Worm (Caenorhabditis elegans) whole organism, young adult: ENCODE results near the gene dmsr-9.

ENCODE experiments used
- F37B4.10 ChIP-seq: fragments of 200-800 bp; sonication (Bioruptor generic); IDR thresholded peaks from 2 replicates; pipeline ENCODE4 v1.3.6; 2022; ENCODE audit warnings: missing genetic modification characterization, missing compliant biosample characterization
- F39B2.1 ChIP-seq: fragments of 200-800 bp; sonication (Bioruptor generic); IDR thresholded peaks from 2 replicates; pipeline ENCODE4 v1.3.6; 2022; ENCODE audit warnings: missing genetic modification reagents, missing genetic modification characterization, missing compliant biosample characterization
- F52B5.7 ChIP-seq: sonication (generic microtip); optimal IDR thresholded peaks from 2 replicates; lab custom pipeline; 2016; ENCODE audit warnings: mild to moderate bottlenecking, missing genetic modification characterization, missing compliant biosample characterization
- F57C9.4 ChIP-seq: sonication (generic microtip); optimal IDR thresholded peaks from 2 replicates; lab custom pipeline; 2017; ENCODE audit warnings: mild to moderate bottlenecking, missing genetic modification characterization, missing compliant biosample characterization
- Y95B8A.8 ChIP-seq: fragments of 200-800 bp; sonication (Bioruptor generic); IDR thresholded peaks from 2 replicates; pipeline ENCODE4 v1.3.6; 2022; ENCODE audit warnings: missing genetic modification reagents, missing genetic modification characterization, missing compliant biosample characterization
- atf-7 ChIP-seq: sonication (generic microtip); optimal IDR thresholded peaks from 2 replicates; lab custom pipeline; 2017; ENCODE audit warnings: mild to moderate bottlenecking, missing genetic modification characterization, missing compliant biosample characterization
- attf-3 ChIP-seq: fragments of 200-800 bp; sonication (Bioruptor generic); conservative IDR thresholded peaks from 2 replicates; pipeline ENCODE4 v1.3.6; 2022; ENCODE audit warnings: missing genetic modification reagents, missing genetic modification characterization, missing compliant biosample characterization
- bed-2 ChIP-seq: fragments of 200-800 bp; sonication (Bioruptor generic); IDR thresholded peaks from 2 replicates; pipeline ENCODE4 v1.3.6; 2022; ENCODE audit warnings: missing genetic modification reagents, missing genetic modification characterization, missing compliant biosample characterization
- cebp-1 ChIP-seq, 2 experiments: fragments of 200-800 bp in 1 of 2; sonication (Bioruptor generic) in 1 of 2; sonication (generic microtip) in 1 of 2; IDR thresholded peaks in 1 of 2; optimal IDR thresholded peaks in 1 of 2; 2 replicates each; pipeline versions ENCODE4 v1.3.6 to Lab custom; 2017 to 2022; ENCODE audit warnings: missing compliant biosample characterization in 2 of 2, missing genetic modification characterization in 2 of 2, mild to moderate bottlenecking in 1 of 2, missing genetic modification reagents in 1 of 2, moderate library complexity in 1 of 2
- cebp-2 ChIP-seq: fragments of 200-800 bp; sonication (Bioruptor generic); IDR thresholded peaks from 2 replicates; pipeline ENCODE4 v1.3.6; 2022; ENCODE audit warnings: missing genetic modification characterization, missing compliant biosample characterization
- ceh-27 ChIP-seq: fragments of 200-800 bp; sonication (Bioruptor generic); optimal IDR thresholded peaks from 2 replicates; lab custom pipeline; 2018; ENCODE audit warnings: mild to moderate bottlenecking, missing genetic modification characterization, moderate library complexity, missing compliant biosample characterization
- ceh-58 ChIP-seq: fragments of 200-800 bp; sonication (Bioruptor generic); IDR thresholded peaks from 2 replicates; pipeline ENCODE4 v1.3.6; 2022; ENCODE audit warnings: missing genetic modification characterization, missing compliant biosample characterization
- ceh-79 ChIP-seq: sonication (generic microtip); optimal IDR thresholded peaks from 2 replicates; lab custom pipeline; 2017; ENCODE audit warnings: mild to moderate bottlenecking, missing genetic modification characterization, missing compliant biosample characterization
- dpff-1 ChIP-seq: sonication (generic microtip); optimal IDR thresholded peaks from 2 replicates; lab custom pipeline; 2017; ENCODE audit warnings: mild to moderate bottlenecking, missing genetic modification characterization, missing compliant biosample characterization
- efl-1 ChIP-seq: fragments of 150-350 bp; optimal IDR thresholded peaks from 2 replicates; lab custom pipeline; 2014; ENCODE audit warnings: missing biosample characterization, missing genetic modification reagents, missing genetic modification characterization
- egrh-3 ChIP-seq: fragments of 200-800 bp; sonication (Bioruptor generic); IDR thresholded peaks from 2 replicates; pipeline ENCODE4 v1.3.6; 2022; ENCODE audit warnings: missing genetic modification reagents, missing genetic modification characterization, missing compliant biosample characterization
- let-526 ChIP-seq: fragments of 200-800 bp; sonication (Bioruptor generic); IDR thresholded peaks from 2 replicates; pipeline ENCODE4 v1.3.6; 2022; ENCODE audit warnings: missing genetic modification reagents, missing genetic modification characterization, missing compliant biosample characterization
- let-607 ChIP-seq, 2 experiments: fragments of 200-800 bp in 1 of 2; sonication (Bioruptor generic) in 1 of 2; sonication (generic microtip) in 1 of 2; optimal IDR thresholded peaks; 2 replicates each; lab custom pipeline; 2016 to 2018; ENCODE audit warnings: mild to moderate bottlenecking in 2 of 2, missing compliant biosample characterization in 2 of 2, missing genetic modification characterization in 2 of 2, moderate library complexity in 2 of 2, missing genotype in 1 of 2
- lin-35 ChIP-seq, 3 experiments: fragments of 150-350 bp in 2 of 3; sonication (generic microtip) in 1 of 3; optimal IDR thresholded peaks; 2 replicates each; lab custom pipeline; 2014 to 2018; ENCODE audit warnings: missing biosample characterization in 3 of 3, missing genetic modification characterization in 3 of 3, missing genetic modification reagents in 3 of 3
- madf-10 ChIP-seq: sonication (generic microtip); optimal IDR thresholded peaks from 2 replicates; lab custom pipeline; 2016; ENCODE audit warnings: mild to moderate bottlenecking, missing genetic modification characterization, missing compliant biosample characterization
- madf-6 ChIP-seq: fragments of 200-800 bp; sonication (Bioruptor generic); IDR thresholded peaks from 2 replicates; pipeline ENCODE4 v1.3.6; 2022; ENCODE audit warnings: missing genetic modification reagents, missing genetic modification characterization, missing compliant biosample characterization
- mcd-1 ChIP-seq: fragments of 200-800 bp; sonication (Bioruptor generic); IDR thresholded peaks from 2 replicates; pipeline ENCODE4 v1.3.6; 2022; ENCODE audit warnings: missing genetic modification reagents, missing genetic modification characterization, missing compliant biosample characterization
- mes-4 ChIP-seq: sonication (generic microtip); optimal IDR thresholded peaks from 2 replicates; lab custom pipeline; 2016; ENCODE audit warnings: missing genotype, missing genetic modification characterization, missing compliant biosample characterization
- nhr-120 ChIP-seq: fragments of 200-800 bp; sonication (Bioruptor generic); IDR thresholded peaks from 2 replicates; pipeline ENCODE4 v1.3.6; 2022; ENCODE audit warnings: missing genetic modification characterization, missing compliant biosample characterization
- nhr-27 ChIP-seq: fragments of 200-800 bp; sonication (Bioruptor generic); optimal IDR thresholded peaks from 2 replicates; lab custom pipeline; 2018; ENCODE audit warnings: mild to moderate bottlenecking, missing genetic modification characterization, moderate library complexity, missing compliant biosample characterization
- rec-8 ChIP-seq, 2 experiments: sonication (generic microtip); optimal IDR thresholded peaks; 2 replicates each; lab custom pipeline; 2016; ENCODE audit warnings: mild to moderate bottlenecking in 2 of 2, missing genetic modification characterization in 2 of 2, missing genetic modification reagents in 2 of 2, missing genotype in 2 of 2, missing biosample characterization in 1 of 2, missing compliant biosample characterization in 1 of 2, moderate library complexity in 1 of 2
- snpc-4 ChIP-seq, 5 experiments: fragments of 150-350 bp in 1 of 5; sonication (generic microtip) in 4 of 5; optimal IDR thresholded peaks; 2 replicates each; lab custom pipeline; 2014 to 2018; ENCODE audit warnings: missing genetic modification characterization in 5 of 5, missing biosample characterization in 3 of 5, antibody characterized with exemption in 2 of 5, mild to moderate bottlenecking in 2 of 5, missing compliant biosample characterization in 2 of 5, missing genotype in 2 of 5, moderate library complexity in 2 of 5, missing genetic modification reagents in 1 of 5
- zfh-2 ChIP-seq: fragments of 200-800 bp; sonication (Bioruptor generic); conservative IDR thresholded peaks from 2 replicates; pipeline ENCODE4 v1.3.6; 2022; ENCODE audit warnings: missing genetic modification reagents, missing genetic modification characterization, missing compliant biosample characterization
- ztf-3 ChIP-seq: fragments of 200-800 bp; sonication (Bioruptor generic); optimal IDR thresholded peaks from 2 replicates; lab custom pipeline; 2018; ENCODE audit warnings: mild to moderate bottlenecking, missing genetic modification characterization, missing compliant biosample characterization

dmsr-9 gene

DNA sequence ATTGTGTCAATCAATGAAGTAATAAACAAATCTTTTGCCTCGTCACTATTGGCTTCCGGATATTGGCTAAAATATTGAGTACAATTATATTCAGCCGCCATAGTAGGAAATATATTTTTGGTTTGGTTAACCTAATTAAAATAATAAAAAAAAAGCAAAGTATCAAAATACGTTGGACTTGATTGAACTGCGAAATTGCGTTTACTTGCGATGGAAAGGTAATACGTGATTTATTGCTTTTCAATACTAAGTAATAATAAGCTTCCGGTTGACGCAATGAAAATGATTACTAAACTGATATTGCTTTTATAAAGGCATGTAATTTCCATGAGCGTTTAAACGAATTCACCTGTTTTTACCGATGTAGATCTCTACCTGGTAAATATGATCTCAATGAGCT, at the start of gene dmsr-9:
Gene dmsr-9, minus strand, starts transcription at position 101 of the 400 bp plus-strand sequence.
- TF ChIP-seq dpff-1 (tag; lab: Kevin White, UChicago) = no peak
- no peak for TF ChIP-seq ceh-79 (tag; lab: Kevin White, UChicago)
- no peak for TF ChIP-seq ceh-58 (GFP tag; lab: Robert Waterston, UW)
- no peak for TF ChIP-seq snpc-4 (GFP tag; optimal IDR thresholded peaks at IDR 0.05; lab: Kevin White, UChicago)
- TF ChIP-seq snpc-4 (tag; optimal IDR thresholded peaks at IDR 0.05; lab: Kevin White, UChicago) = no peak
- TF ChIP-seq cebp-2 (GFP tag; lab: Robert Waterston, UW) = no peak
- TF ChIP-seq rec-8 (tag; optimal IDR thresholded peaks at IDR 0.05; lab: Kevin White, UChicago) = no peak

DNA sequence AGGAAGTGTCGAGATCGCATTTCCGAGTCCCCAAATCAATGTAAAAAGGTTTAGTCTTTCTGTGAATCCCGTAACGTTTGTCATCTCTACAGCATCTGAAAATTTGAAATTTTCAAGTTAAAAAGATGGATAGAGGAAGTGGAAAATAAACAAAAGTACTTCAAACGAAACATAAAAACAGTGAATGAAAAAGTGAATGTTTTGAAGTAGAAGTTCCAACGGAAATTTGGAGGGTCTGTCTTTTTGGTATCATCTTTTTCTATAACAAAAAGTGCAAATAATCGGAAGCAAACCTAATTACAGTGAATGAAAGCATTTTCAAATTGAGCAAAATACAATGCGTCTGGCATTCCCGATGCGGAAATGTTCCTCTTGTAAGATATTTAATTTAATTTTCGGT, 47.0 kb upstream of the dmsr-9 start, which contains the start of gene lgc-54:
Gene lgc-54, minus strand, starts transcription at position 101 of the 400 bp plus-strand sequence.
- no peak for TF ChIP-seq F57C9.4 (tag; lab: Kevin White, UChicago)
- TF ChIP-seq cebp-1 (GFP tag; IDR thresholded peaks at IDR 0.05; lab: Robert Waterston, UW) = no peak
- no peak for TF ChIP-seq cebp-1 (tag; optimal IDR thresholded peaks at IDR 0.05; lab: Kevin White, UChicago)
- no peak for TF ChIP-seq nhr-27 (tag; lab: Kevin White, UChicago)

ce11 chrV:6842437-6842836, 43.0 kb upstream of the dmsr-9 start, which contains the start of gene T15B7.1:
Gene T15B7.1, plus strand, starts transcription at chrV:6842737.
- TF ChIP-seq F39B2.1 (no peak), let-607 (tag; optimal IDR thresholded peaks at IDR 0.05; lab: Kevin White, UChicago) (no peak), bed-2 (GFP tag; lab: Robert Waterston, UW) (no peak), mcd-1 (no peak), mes-4 (tag; lab: Kevin White, UChicago) (no peak), Y95B8A.8 (GFP tag; lab: Robert Waterston, UW) (no peak), madf-10 (tag; lab: Kevin White, UChicago) (no peak)

DNA sequence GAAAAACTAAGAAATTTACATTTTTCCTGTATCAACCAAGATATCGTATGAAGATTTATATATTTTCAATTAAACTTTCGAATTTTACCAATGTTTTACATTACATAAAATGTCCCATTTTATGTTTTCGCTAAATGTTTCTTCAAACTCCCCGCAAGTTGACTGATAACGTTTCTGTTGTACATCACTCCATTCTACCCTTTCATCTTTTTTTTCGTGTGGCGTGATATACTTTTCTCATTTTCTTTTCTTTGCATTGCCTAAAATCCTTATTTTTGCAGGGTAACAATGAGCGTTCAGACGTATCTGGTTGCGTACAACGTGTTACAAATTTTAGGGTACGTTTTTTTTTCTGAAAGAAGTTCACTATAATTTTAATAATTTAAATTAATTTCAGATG, 39.5 kb upstream of the dmsr-9 start, which contains the start of gene hpo-8:
Gene hpo-8, plus strand, starts transcription at position 282 of the 400 bp plus-strand sequence.
- no peak for TF ChIP-seq nhr-120
- no peak for TF ChIP-seq F37B4.10
- no peak for TF ChIP-seq ceh-27 (GFP tag; lab: Kevin White, UChicago)
- no peak for TF ChIP-seq efl-1
- no peak for TF ChIP-seq ztf-3 (GFP tag; lab: Kevin White, UChicago)
- no peak for TF ChIP-seq bed-2 (GFP tag; lab: Robert Waterston, UW)
- no peak for TF ChIP-seq let-526 (GFP tag; lab: Robert Waterston, UW)
- TF ChIP-seq atf-7 (tag; lab: Kevin White, UChicago) = no peak
- no peak for TF ChIP-seq F52B5.7

DNA sequence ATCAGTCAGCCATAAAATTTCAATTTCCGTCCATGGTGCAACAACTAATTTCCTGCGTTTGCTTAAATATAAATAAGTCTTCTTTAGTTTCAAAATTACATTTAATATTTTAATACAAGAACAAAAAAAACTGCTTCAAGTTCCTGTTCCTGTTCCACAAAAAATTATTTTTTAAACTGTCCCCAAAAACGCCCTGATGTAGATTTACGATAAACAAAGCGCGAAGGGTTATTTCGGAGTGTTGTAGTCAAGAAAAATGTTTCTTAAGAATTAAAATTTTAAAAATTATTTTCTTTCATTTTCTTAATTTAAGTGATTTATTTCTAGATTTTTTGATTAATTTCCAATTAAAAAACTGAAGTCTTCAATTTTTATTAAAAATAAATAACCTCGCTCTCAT, 39.1 kb upstream of the dmsr-9 start, which contains the start of gene T15B7.15:
Gene T15B7.15, minus strand, starts transcription at position 67 of the 400 bp plus-strand sequence.
- peak; percentile 93 for TF ChIP-seq attf-3
- no peak for TF ChIP-seq madf-6
- TF ChIP-seq atf-7 (tag; lab: Kevin White, UChicago) = no peak
- TF ChIP-seq lin-35 (GFP tag; optimal IDR thresholded peaks at IDR 0.05; lab: Kevin White, UChicago) = peak in 1 of 3 experiments; percentile 31

ce11 chrV:6836036-6836435, 36.6 kb upstream of the dmsr-9 start:
- TF ChIP-seq lin-35 (GFP tag; optimal IDR thresholded peaks at IDR 0.05; lab: Kevin White, UChicago) (no peak), zfh-2 (GFP tag; lab: Robert Waterston, UW) (peak; percentile 76), egrh-3 (peak; percentile 86)
